Fruit fly (Drosophila melanogaster) whole organism, embryonic: Measurements from ENCODE around the gene aru.

Experiments
- Ada2b ChIP-seq: fragments of 200-800 bp; sonication (Bioruptor generic); IDR thresholded peaks from 2 replicates; pipeline ENCODE4 v1.3.6; 2022; ENCODE audit warnings: missing biosample characterization, missing genetic modification characterization
- Atf3 ChIP-seq: fragments of 200-800 bp; sonication (Bioruptor generic); optimal IDR thresholded peaks from 3 replicates; lab custom pipeline; 2016; ENCODE audit warnings: missing biosample characterization, missing genetic modification characterization
- B-H2 ChIP-seq: fragments of 200-800 bp; sonication (Bioruptor generic); optimal IDR thresholded peaks from 2 replicates; lab custom pipeline; 2018; ENCODE audit warnings: missing biosample characterization, mild to moderate bottlenecking, missing genetic modification characterization
- CG10979 ChIP-seq: fragments of 200-800 bp; sonication (Bioruptor generic); optimal IDR thresholded peaks from 2 replicates; lab custom pipeline; 2018; ENCODE audit warnings: missing biosample characterization, mild to moderate bottlenecking, missing genetic modification characterization, moderate library complexity
- CG13296 ChIP-seq: fragments of 200-800 bp; sonication (Bioruptor generic); optimal IDR thresholded peaks from 3 replicates; lab custom pipeline; 2018; ENCODE audit warnings: missing biosample characterization, mild to moderate bottlenecking, missing genetic modification characterization
- CG13894 ChIP-seq: fragments of 200-800 bp; sonication (Bioruptor generic); optimal IDR thresholded peaks from 3 replicates; lab custom pipeline; 2018; ENCODE audit warnings: missing biosample characterization, mild to moderate bottlenecking, missing genetic modification characterization, moderate library complexity
- CG14710 ChIP-seq: fragments of 200-800 bp; sonication (Bioruptor generic); optimal IDR thresholded peaks from 3 replicates; lab custom pipeline; 2019; ENCODE audit warnings: missing biosample characterization, mild to moderate bottlenecking, missing genetic modification characterization, moderate library complexity
- CG16815 ChIP-seq: fragments of 200-800 bp; sonication (Bioruptor generic); optimal IDR thresholded peaks from 3 replicates; lab custom pipeline; 2017; ENCODE audit warnings: missing biosample characterization, mild to moderate bottlenecking, missing genetic modification characterization
- CG17612 ChIP-seq: fragments of 200-800 bp; sonication (Bioruptor generic); IDR thresholded peaks from 2 replicates; pipeline ENCODE4 v1.3.6; 2022; ENCODE audit warnings: missing biosample characterization, missing genetic modification characterization
- CG17912 ChIP-seq: fragments of 200-800 bp; sonication (Bioruptor generic); optimal IDR thresholded peaks from 2 replicates; lab custom pipeline; 2018; ENCODE audit warnings: missing biosample characterization, mild to moderate bottlenecking, missing genetic modification characterization
- CG2129 ChIP-seq: fragments of 200-800 bp; sonication (Bioruptor generic); IDR thresholded peaks from 2 replicates; pipeline ENCODE4 v1.3.6; 2022; ENCODE audit warnings: missing biosample characterization, missing genetic modification characterization; ENCODE audit not compliant: partially characterized antibody
- CG30403 ChIP-seq: fragments of 200-800 bp; sonication (Bioruptor generic); optimal IDR thresholded peaks from 3 replicates; lab custom pipeline; 2016; ENCODE audit warnings: missing biosample characterization, missing genetic modification characterization
- CG31441 ChIP-seq: fragments of 200-800 bp; sonication (Bioruptor generic); IDR thresholded peaks from 2 replicates; pipeline ENCODE4 v1.3.6; 2022; ENCODE audit warnings: missing biosample characterization, missing genetic modification characterization
- CG3847 ChIP-seq: fragments of 200-800 bp; sonication (Bioruptor generic); IDR thresholded peaks from 2 replicates; pipeline ENCODE4 v1.3.6; 2022; ENCODE audit warnings: missing biosample characterization, missing genetic modification characterization
- CG4360 ChIP-seq: fragments of 200-800 bp; sonication (Bioruptor generic); IDR thresholded peaks from 2 replicates; pipeline ENCODE4 v1.3.6; 2022; ENCODE audit warnings: missing biosample characterization, missing genetic modification characterization
- CG4424 ChIP-seq: fragments of 200-800 bp; sonication (Bioruptor generic); optimal IDR thresholded peaks from 3 replicates; lab custom pipeline; 2016; ENCODE audit warnings: missing biosample characterization, missing genetic modification characterization
- CG6683 ChIP-seq: fragments of 200-800 bp; sonication (Bioruptor generic); optimal IDR thresholded peaks from 2 replicates; lab custom pipeline; 2017; ENCODE audit warnings: missing biosample characterization, mild to moderate bottlenecking, missing genetic modification characterization, missing genetic modification reagents
- CG7928 ChIP-seq: fragments of 200-800 bp; sonication (Bioruptor generic); optimal IDR thresholded peaks from 2 replicates; lab custom pipeline; 2017; ENCODE audit warnings: missing biosample characterization, mild to moderate bottlenecking, missing genetic modification characterization
- CG8290 ChIP-seq, 3 experiments: fragments of 200-800 bp; sonication (Bioruptor generic); optimal IDR thresholded peaks; 2 replicates each; lab custom pipeline; 2016 to 2019; ENCODE audit warnings: missing biosample characterization in 3 of 3, missing genetic modification characterization in 3 of 3, mild to moderate bottlenecking in 2 of 3, moderate library complexity in 1 of 3
- CG8478 ChIP-seq: fragments of >200 bp; optimal IDR thresholded peaks from 2 replicates; lab custom pipeline; 2018
- E2f1 ChIP-seq: fragments of 200-800 bp; sonication (Bioruptor generic); IDR thresholded peaks from 2 replicates; pipeline ENCODE4 v1.3.6; 2022; ENCODE audit warnings: missing biosample characterization, missing genetic modification characterization
- HLH4C ChIP-seq: fragments of 200-800 bp; sonication (Bioruptor generic); IDR thresholded peaks from 3 replicates; pipeline ENCODE4 v1.3.6; 2022; ENCODE audit warnings: missing biosample characterization, missing genetic modification characterization; ENCODE audit not compliant: partially characterized antibody
- HmgD ChIP-seq: fragments of 200-800 bp; sonication (Bioruptor generic); optimal IDR thresholded peaks from 3 replicates; lab custom pipeline; 2016; ENCODE audit warnings: missing biosample characterization, missing genetic modification characterization
- Hmr ChIP-seq: fragments of 200-800 bp; sonication (Bioruptor generic); optimal IDR thresholded peaks from 3 replicates; lab custom pipeline; 2017; ENCODE audit warnings: mild to moderate bottlenecking, missing biosample characterization, missing genetic modification reagents, missing genetic modification characterization
- Lhr ChIP-seq: fragments of 200-800 bp; sonication (Bioruptor generic); optimal IDR thresholded peaks from 3 replicates; lab custom pipeline; 2017; ENCODE audit warnings: mild to moderate bottlenecking, missing biosample characterization, missing genetic modification reagents, missing genetic modification characterization
- Mrtf ChIP-seq: fragments of 200-800 bp; sonication (Bioruptor generic); IDR thresholded peaks from 3 replicates; pipeline ENCODE4 v1.3.6; 2022; ENCODE audit warnings: missing biosample characterization, missing genetic modification characterization
- NC2β ChIP-seq: fragments of 200-800 bp; sonication (Bioruptor generic); optimal IDR thresholded peaks from 2 replicates; lab custom pipeline; 2016; ENCODE audit warnings: missing biosample characterization, missing genetic modification characterization
- Rfx ChIP-seq: fragments of 200-800 bp; sonication (Bioruptor generic); IDR thresholded peaks from 2 replicates; pipeline ENCODE4 v1.3.6; 2022; ENCODE audit warnings: missing biosample characterization, missing genetic modification characterization
- Side ChIP-seq: fragments of 200-800 bp; sonication (Bioruptor generic); optimal IDR thresholded peaks from 2 replicates; lab custom pipeline; 2016; ENCODE audit warnings: missing biosample characterization, missing genetic modification characterization
- Six4 ChIP-seq: fragments of 200-800 bp; sonication (Bioruptor generic); optimal IDR thresholded peaks from 2 replicates; lab custom pipeline; 2016; ENCODE audit warnings: missing biosample characterization, missing genetic modification characterization
- Taf1 ChIP-seq: fragments of 200-800 bp; sonication (Bioruptor generic); IDR thresholded peaks from 2 replicates; pipeline ENCODE4 v1.3.6; 2022; ENCODE audit warnings: missing biosample characterization, missing genetic modification characterization
- YL-1 ChIP-seq: fragments of 200-800 bp; sonication (Bioruptor generic); optimal IDR thresholded peaks from 3 replicates; lab custom pipeline; 2017; ENCODE audit warnings: missing biosample characterization, mild to moderate bottlenecking, missing genetic modification characterization
- ap ChIP-seq: fragments of 200-800 bp; sonication (Bioruptor generic); IDR thresholded peaks from 2 replicates; pipeline ENCODE4 v1.3.6; 2022; ENCODE audit warnings: missing biosample characterization, missing genetic modification characterization
- ato ChIP-seq: fragments of 200-800 bp; sonication (Bioruptor generic); IDR thresholded peaks from 2 replicates; pipeline ENCODE4 v1.3.6; 2022; ENCODE audit warnings: missing biosample characterization, missing genetic modification characterization; ENCODE audit not compliant: partially characterized antibody
- cato ChIP-seq: fragments of 200-800 bp; sonication (Bioruptor generic); optimal IDR thresholded peaks from 2 replicates; lab custom pipeline; 2016; ENCODE audit warnings: missing biosample characterization, missing genetic modification characterization, borderline replicate concordance
- chn ChIP-seq: fragments of 200-800 bp; sonication (Bioruptor generic); optimal IDR thresholded peaks from 2 replicates; lab custom pipeline; 2016; ENCODE audit warnings: missing biosample characterization, missing genetic modification characterization
- ind ChIP-seq: fragments of 200-800 bp; sonication (Bioruptor generic); optimal IDR thresholded peaks from 3 replicates; lab custom pipeline; 2016; ENCODE audit warnings: missing biosample characterization, missing genetic modification characterization
- insv ChIP-seq, 2 experiments: fragments of 200-800 bp; sonication (Bioruptor generic); optimal IDR thresholded peaks; 3 replicates each; lab custom pipeline; 2016 to 2018; ENCODE audit warnings: missing biosample characterization in 2 of 2, missing genetic modification characterization in 2 of 2
- mld ChIP-seq: fragments of 200-800 bp; sonication (Bioruptor generic); IDR thresholded peaks from 3 replicates; pipeline ENCODE4 v1.3.6; 2022; ENCODE audit warnings: missing biosample characterization, missing genetic modification characterization; ENCODE audit not compliant: partially characterized antibody
- nau ChIP-seq: fragments of 200-800 bp; sonication (Bioruptor generic); optimal IDR thresholded peaks from 3 replicates; lab custom pipeline; 2017; ENCODE audit warnings: missing biosample characterization, mild to moderate bottlenecking, missing genetic modification characterization, missing genetic modification reagents
- nerfin-2 ChIP-seq: fragments of 200-800 bp; sonication (Bioruptor generic); IDR thresholded peaks from 2 replicates; pipeline ENCODE4 v1.3.6; 2022; ENCODE audit warnings: missing biosample characterization, missing genetic modification characterization; ENCODE audit not compliant: partially characterized antibody
- nom ChIP-seq: fragments of 200-800 bp; sonication (Bioruptor generic); optimal IDR thresholded peaks from 2 replicates; lab custom pipeline; 2017; ENCODE audit warnings: missing biosample characterization, missing genetic modification characterization, mild to moderate bottlenecking, moderate library complexity, missing genetic modification reagents
- odd ChIP-seq: fragments of 200-800 bp; sonication (Bioruptor generic); optimal IDR thresholded peaks from 2 replicates; lab custom pipeline; 2017; ENCODE audit warnings: missing biosample characterization, mild to moderate bottlenecking, missing genetic modification characterization
- peb ChIP-seq: fragments of 200-800 bp; sonication (Bioruptor generic); IDR thresholded peaks from 2 replicates; pipeline ENCODE4 v1.3.6; 2022; ENCODE audit warnings: missing biosample characterization, missing genetic modification characterization
- sqz ChIP-seq: fragments of 200-800 bp; sonication (Bioruptor generic); optimal IDR thresholded peaks from 3 replicates; lab custom pipeline; 2018; ENCODE audit warnings: missing biosample characterization, mild to moderate bottlenecking, missing genetic modification characterization
- sr ChIP-seq: fragments of 200-800 bp; sonication (Bioruptor generic); IDR thresholded peaks from 3 replicates; pipeline ENCODE4 v1.3.6; 2022; ENCODE audit warnings: missing biosample characterization, missing genetic modification characterization
- trem ChIP-seq: fragments of 200-800 bp; optimal IDR thresholded peaks from 3 replicates; lab custom pipeline; 2019; ENCODE audit warnings: missing biosample characterization, mild to moderate bottlenecking, missing genetic modification characterization, moderate library complexity
- tx ChIP-seq: fragments of 200-800 bp; sonication (Bioruptor generic); optimal IDR thresholded peaks from 2 replicates; lab custom pipeline; 2016; ENCODE audit warnings: missing biosample characterization, missing genetic modification characterization
- vfl ChIP-seq: fragments of 200-800 bp; sonication (Bioruptor generic); optimal IDR thresholded peaks from 2 replicates; lab custom pipeline; 2016; ENCODE audit warnings: missing biosample characterization, missing genetic modification characterization
- wdn ChIP-seq: fragments of 200-800 bp; sonication (Bioruptor generic); IDR thresholded peaks from 2 replicates; pipeline ENCODE4 v1.3.6; 2022; ENCODE audit warnings: missing biosample characterization, missing genetic modification characterization

The aru gene

dm6 chr2L:850727-851257 lies 17.4 kb downstream of the aru start, which contains the start of gene drongo (continued):
- peak in 1 of 2 experiments; percentile 54 for TF ChIP-seq insv (GFP tag; optimal IDR thresholded peaks at IDR 0.05; lab: Kevin White, UChicago)
- no peak for TF ChIP-seq CG4424 (GFP tag; lab: Kevin White, UChicago)
- TF ChIP-seq Taf1 (GFP tag; lab: Robert Waterston, UW) = no peak
- peak; percentile 17 for TF ChIP-seq nau (GFP tag; lab: Kevin White, UChicago)
- TF ChIP-seq ap (GFP tag; lab: Robert Waterston, UW) = no peak
- peak; percentile 99 for TF ChIP-seq CG4360 (GFP tag; lab: Robert Waterston, UW)
- peak; percentile 39 for TF ChIP-seq sqz
- no peak for TF ChIP-seq mld (GFP tag; lab: Robert Waterston, UW)
- TF ChIP-seq CG7928 (GFP tag; lab: Kevin White, UChicago) = peak; percentile 19
- TF ChIP-seq cato = no peak
- no peak for TF ChIP-seq CG8478
- peak; percentile 64 for TF ChIP-seq trem (tag; lab: Kevin White, UChicago)
- TF ChIP-seq CG10979 = no peak
- no peak for TF ChIP-seq tx (GFP tag; lab: Kevin White, UChicago)
- TF ChIP-seq YL-1 (GFP tag; lab: Kevin White, UChicago) = peak; percentile 37
- TF ChIP-seq Mrtf (GFP tag; lab: Robert Waterston, UW) = no peak
- TF ChIP-seq CG17612 = no peak
- peak; percentile 76 for TF ChIP-seq nom (GFP tag; lab: Kevin White, UChicago)
- TF ChIP-seq Atf3 (GFP tag; lab: Kevin White, UChicago) = no peak
- TF ChIP-seq CG8290 (GFP tag; optimal IDR thresholded peaks at IDR 0.05; lab: Kevin White, UChicago) = peak; percentile 38
- TF ChIP-seq CG8290 (tag; optimal IDR thresholded peaks at IDR 0.05; lab: Kevin White, UChicago) = peak; percentile 47 to 85
- no peak for TF ChIP-seq CG6683 (GFP tag; lab: Kevin White, UChicago)
- TF ChIP-seq CG3847 (GFP tag; lab: Robert Waterston, UW) = peak; percentile 33; the same call in 1 of the 2 replicates
- TF ChIP-seq CG13296 (GFP tag; lab: Kevin White, UChicago) = peak; percentile 48
- TF ChIP-seq Lhr (GFP tag; lab: Kevin White, UChicago) = peak; percentile 87
- TF ChIP-seq ato (GFP tag; lab: Robert Waterston, UW) = no peak
- TF ChIP-seq vfl (GFP tag; lab: Kevin White, UChicago) = peak; percentile 57
- TF ChIP-seq HLH4C (GFP tag; lab: Robert Waterston, UW) = peak; percentile 43
- peak; percentile 71 for TF ChIP-seq CG13894 (tag; lab: Kevin White, UChicago)
- TF ChIP-seq Hmr (GFP tag; lab: Kevin White, UChicago) = peak; percentile 81
- peak; percentile 57 for TF ChIP-seq B-H2 (GFP tag; lab: Kevin White, UChicago)
- TF ChIP-seq Side (GFP tag; lab: Kevin White, UChicago) = no peak
- TF ChIP-seq odd (GFP tag; lab: Kevin White, UChicago) = peak; percentile 59
- TF ChIP-seq CG30403 (GFP tag; lab: Kevin White, UChicago) = peak; percentile 16
- no peak; the same call in 2 of the 3 replicates for TF ChIP-seq sr
- peak; percentile 70 for TF ChIP-seq CG17912 (GFP tag; lab: Kevin White, UChicago)
- no peak for TF ChIP-seq nerfin-2
- TF ChIP-seq E2f1 (GFP tag; lab: Robert Waterston, UW) = no peak
- peak; percentile 51 for TF ChIP-seq CG14710 (tag; lab: Kevin White, UChicago)
- TF ChIP-seq HmgD (GFP tag; lab: Kevin White, UChicago) = peak; percentile 67
- TF ChIP-seq peb (GFP tag; lab: Robert Waterston, UW) = no peak
- TF ChIP-seq Rfx (GFP tag; lab: Robert Waterston, UW) = peak; percentile 64
- TF ChIP-seq ind (GFP tag; lab: Kevin White, UChicago) = no peak
- no peak for TF ChIP-seq Ada2b (GFP tag; lab: Robert Waterston, UW)
- no peak for TF ChIP-seq chn
- TF ChIP-seq NC2β (GFP tag; lab: Kevin White, UChicago) = peak; percentile 53
- no peak for TF ChIP-seq CG2129 (GFP tag; lab: Robert Waterston, UW)
- TF ChIP-seq Six4 (GFP tag; lab: Kevin White, UChicago) = no peak
- TF ChIP-seq CG31441 (GFP tag; lab: Robert Waterston, UW) = no peak; the same call in 1 of the 2 replicates
- TF ChIP-seq CG16815 (GFP tag; lab: Kevin White, UChicago) = no peak
- no peak for TF ChIP-seq wdn (GFP tag; lab: Robert Waterston, UW)
